Fruit fly (Drosophila melanogaster) whole organism, prepupa: ENCODE measurements around the gene Scr.

Experiments used
- Blimp-1 ChIP-seq: fragments of 200-800 bp; sonication (Bioruptor generic); optimal IDR thresholded peaks from 3 replicates; lab custom pipeline; 2017; ENCODE audit warnings: missing biosample characterization, missing genetic modification characterization, mild to moderate bottlenecking, moderate library complexity, missing genetic modification reagents
- CG10631 ChIP-seq: fragments of 200-800 bp; sonication (Bioruptor generic); optimal IDR thresholded peaks from 2 replicates; lab custom pipeline; 2016; ENCODE audit warnings: missing biosample characterization, missing genetic modification characterization
- CG10669 ChIP-seq: fragments of 200-800 bp; sonication (Bioruptor generic); optimal IDR thresholded peaks from 3 replicates; lab custom pipeline; 2018; ENCODE audit warnings: missing biosample characterization, mild to moderate bottlenecking, missing genetic modification characterization, moderate library complexity
- CG11762 ChIP-seq: fragments of 200-800 bp; sonication (Bioruptor generic); optimal IDR thresholded peaks from 3 replicates; lab custom pipeline; 2016; ENCODE audit warnings: missing biosample characterization, missing genetic modification characterization; ENCODE audit not compliant: insufficient read depth
- CG11902 ChIP-seq: fragments of 200-800 bp; sonication (Bioruptor generic); optimal IDR thresholded peaks from 3 replicates; lab custom pipeline; 2016; ENCODE audit warnings: missing biosample characterization, missing genetic modification characterization
- CG15336 ChIP-seq: fragments of 200-800 bp; sonication (Bioruptor generic); IDR thresholded peaks from 2 replicates; pipeline ENCODE4 v1.3.6; 2022; ENCODE audit warnings: missing biosample characterization, missing genetic modification characterization
- CG1621 ChIP-seq: fragments of 200-800 bp; sonication (Bioruptor generic); optimal IDR thresholded peaks from 3 replicates; lab custom pipeline; 2018; ENCODE audit warnings: missing biosample characterization, mild to moderate bottlenecking, missing genetic modification characterization
- CG16779 ChIP-seq: fragments of 200-800 bp; sonication (Bioruptor generic); optimal IDR thresholded peaks from 3 replicates; lab custom pipeline; 2017; ENCODE audit warnings: missing biosample characterization, mild to moderate bottlenecking, missing genetic modification characterization
- CG3032 ChIP-seq: fragments of 200-800 bp; optimal IDR thresholded peaks from 2 replicates; lab custom pipeline; 2019; ENCODE audit warnings: missing biosample characterization, mild to moderate bottlenecking, missing genetic modification characterization, moderate library complexity
- CG31627 ChIP-seq: fragments of 200-800 bp; sonication (Bioruptor generic); optimal IDR thresholded peaks from 3 replicates; lab custom pipeline; 2016; ENCODE audit warnings: missing biosample characterization, missing genetic modification characterization
- CG3919 ChIP-seq: fragments of 200-800 bp; sonication (Bioruptor generic); optimal IDR thresholded peaks from 3 replicates; lab custom pipeline; 2016; ENCODE audit warnings: missing biosample characterization, missing genetic modification characterization
- CG4318 ChIP-seq: fragments of 200-800 bp; sonication (Bioruptor generic); optimal IDR thresholded peaks from 3 replicates; lab custom pipeline; 2017; ENCODE audit warnings: missing biosample characterization, mild to moderate bottlenecking, missing genetic modification characterization
- CG6163 ChIP-seq: fragments of 200-800 bp; sonication (Bioruptor generic); IDR thresholded peaks from 3 replicates; pipeline ENCODE4 v1.3.6; 2022; ENCODE audit warnings: missing biosample characterization, missing genetic modification characterization
- CG6276 ChIP-seq: fragments of 200-800 bp; sonication (Bioruptor generic); optimal IDR thresholded peaks from 2 replicates; lab custom pipeline; 2017; ENCODE audit warnings: missing biosample characterization, mild to moderate bottlenecking, missing genetic modification characterization
- CG6854 ChIP-seq: fragments of 200-800 bp; sonication (Bioruptor generic); optimal IDR thresholded peaks from 2 replicates; lab custom pipeline; 2017; ENCODE audit warnings: missing biosample characterization, mild to moderate bottlenecking, missing genetic modification characterization
- CG8319 ChIP-seq: fragments of 200-800 bp; sonication (Bioruptor generic); optimal IDR thresholded peaks from 3 replicates; lab custom pipeline; 2016; ENCODE audit warnings: missing biosample characterization, missing genetic modification characterization
- CG8632 ChIP-seq: fragments of 200-800 bp; sonication (Bioruptor generic); optimal IDR thresholded peaks from 3 replicates; lab custom pipeline; 2016; ENCODE audit warnings: missing biosample characterization, missing genetic modification characterization
- CG9139 ChIP-seq: fragments of 200-800 bp; sonication (Bioruptor generic); optimal IDR thresholded peaks from 3 replicates; lab custom pipeline; 2017; ENCODE audit warnings: missing biosample characterization, mild to moderate bottlenecking, missing genetic modification characterization
- Eip75B ChIP-seq: fragments of 200-800 bp; sonication (Bioruptor generic); optimal IDR thresholded peaks from 3 replicates; lab custom pipeline; 2016; ENCODE audit warnings: missing biosample characterization, missing genetic modification characterization
- Eip78C ChIP-seq: fragments of 200-800 bp; sonication (Bioruptor generic); peaks from one replicate; lab custom pipeline; 2016; ENCODE audit warnings: missing biosample characterization, missing genetic modification characterization
- Ets96B ChIP-seq: fragments of 200-800 bp; optimal IDR thresholded peaks from 2 replicates; lab custom pipeline; 2019; ENCODE audit warnings: missing biosample characterization, mild to moderate bottlenecking, missing genetic modification characterization, moderate library complexity
- Gug ChIP-seq: fragments of 200-800 bp; sonication (Bioruptor generic); IDR thresholded peaks from 2 replicates; pipeline ENCODE4 v1.3.6; 2022; ENCODE audit warnings: missing biosample characterization, missing genetic modification characterization
- Hr38 ChIP-seq: sonication (Bioruptor generic); optimal IDR thresholded peaks from 2 replicates; lab custom pipeline; 2016; ENCODE audit warnings: missing biosample characterization, missing genetic modification characterization
- Hr4 ChIP-seq: fragments of 200-800 bp; sonication (Bioruptor generic); optimal IDR thresholded peaks from 3 replicates; lab custom pipeline; 2016; ENCODE audit warnings: missing biosample characterization, missing genetic modification characterization
- Lpt ChIP-seq: fragments of 200-800 bp; sonication (Bioruptor generic); optimal IDR thresholded peaks from 3 replicates; lab custom pipeline; 2016; ENCODE audit warnings: missing biosample characterization, missing genetic modification characterization
- Sox102F ChIP-seq: fragments of 200-800 bp; sonication (Bioruptor generic); optimal IDR thresholded peaks from 2 replicates; lab custom pipeline; 2016; ENCODE audit warnings: missing biosample characterization, mild to moderate bottlenecking, missing genetic modification characterization
- acj6 ChIP-seq: fragments of 200-800 bp; sonication (Bioruptor generic); optimal IDR thresholded peaks from 3 replicates; lab custom pipeline; 2016; ENCODE audit warnings: missing biosample characterization, missing genetic modification characterization
- cyc ChIP-seq: fragments of 200-800 bp; sonication (Bioruptor generic); optimal IDR thresholded peaks from 3 replicates; lab custom pipeline; 2016; ENCODE audit warnings: missing biosample characterization, missing genetic modification characterization
- dac ChIP-seq: fragments of 200-800 bp; sonication (Bioruptor generic); optimal IDR thresholded peaks from 2 replicates; lab custom pipeline; 2017; ENCODE audit warnings: missing biosample characterization, mild to moderate bottlenecking, missing genetic modification characterization
- fd85E ChIP-seq: fragments of 200-800 bp; sonication (Bioruptor generic); optimal IDR thresholded peaks from 3 replicates; lab custom pipeline; 2016; ENCODE audit warnings: missing biosample characterization, missing genetic modification characterization
- fkh ChIP-seq: fragments of 200-800 bp; sonication (Bioruptor generic); optimal IDR thresholded peaks from 3 replicates; lab custom pipeline; 2017; ENCODE audit warnings: missing biosample characterization, mild to moderate bottlenecking, missing genetic modification characterization, moderate library complexity
- lz ChIP-seq: fragments of 200-800 bp; sonication (Bioruptor generic); optimal IDR thresholded peaks from 3 replicates; lab custom pipeline; 2016; ENCODE audit warnings: missing biosample characterization, missing genetic modification characterization
- net ChIP-seq: fragments of 200-800 bp; sonication (Bioruptor generic); optimal IDR thresholded peaks from 3 replicates; lab custom pipeline; 2016; ENCODE audit warnings: missing biosample characterization, missing genetic modification characterization
- pdm3 ChIP-seq: fragments of 200-800 bp; sonication (Bioruptor generic); optimal IDR thresholded peaks from 3 replicates; lab custom pipeline; 2016; ENCODE audit warnings: missing biosample characterization, missing genetic modification characterization
- ss ChIP-seq, 2 experiments: fragments of 200-800 bp; sonication (Bioruptor generic); optimal IDR thresholded peaks; 2 replicates in 1 of 2; 3 replicates in 1 of 2; lab custom pipeline; 2017 to 2018; ENCODE audit warnings: mild to moderate bottlenecking in 2 of 2, missing biosample characterization in 2 of 2, missing genetic modification characterization in 2 of 2, moderate library complexity in 1 of 2
- topi ChIP-seq: fragments of 200-800 bp; sonication (Bioruptor generic); optimal IDR thresholded peaks from 3 replicates; lab custom pipeline; 2016; ENCODE audit warnings: missing biosample characterization, missing genetic modification characterization

Gene Scr

dm6 chr3R:6853002-6853401, 3.2 kb upstream of the Scr start:
- TF ChIP-seq dac (GFP tag; lab: Kevin White, UChicago), result no peak
- no peak for TF ChIP-seq CG3919 (GFP tag; lab: Kevin White, UChicago)
- no peak for TF ChIP-seq CG16779 (tag; lab: Kevin White, UChicago)
- TF ChIP-seq CG4318 (GFP tag; lab: Kevin White, UChicago), result no peak
- TF ChIP-seq lz (GFP tag; lab: Kevin White, UChicago), result no peak
- TF ChIP-seq cyc, result no peak
- TF ChIP-seq CG31627 (GFP tag; lab: Kevin White, UChicago), result no peak
- no peak for TF ChIP-seq CG11902 (GFP tag; lab: Kevin White, UChicago)
- no peak for TF ChIP-seq topi (GFP tag; lab: Kevin White, UChicago)
- no peak for TF ChIP-seq Sox102F (GFP tag; lab: Kevin White, UChicago)
- TF ChIP-seq CG6854 (GFP tag; lab: Kevin White, UChicago), result no peak
- no peak for TF ChIP-seq CG10631 (GFP tag; lab: Kevin White, UChicago)
- no peak for TF ChIP-seq Hr38 (GFP tag; lab: Kevin White, UChicago)
- no peak for TF ChIP-seq Blimp-1 (GFP tag; lab: Kevin White, UChicago)
- no peak for TF ChIP-seq CG1621 (tag; lab: Kevin White, UChicago)
- no peak for TF ChIP-seq Eip75B
- TF ChIP-seq CG8319 (GFP tag; lab: Kevin White, UChicago), result no peak
- no peak for TF ChIP-seq CG8632
- TF ChIP-seq, all 60 proteins: peak for 0

- TF ChIP-seq Gug (GFP tag; lab: Robert Waterston, UW), result no peak
- no peak for TF ChIP-seq CG3032
- peak; percentile 32 for TF ChIP-seq fkh (GFP tag; lab: Kevin White, UChicago)
- TF ChIP-seq CG31627 (GFP tag; lab: Kevin White, UChicago), result no peak
- peak; percentile 3 to 16 for TF ChIP-seq ss (GFP tag; optimal IDR thresholded peaks at IDR 0.05; lab: Kevin White, UChicago)
Measured at dm6 chr3R:6848595-6848994, 1.2 kb downstream of the Scr start.

- TF ChIP-seq CG11762 (GFP tag; lab: Kevin White, UChicago) (no peak), fkh (GFP tag; lab: Kevin White, UChicago) (peak; percentile 65), Ets96B (no peak), CG8319 (GFP tag; lab: Kevin White, UChicago) (no peak)
- TF ChIP-seq, all 60 proteins: peak for 1
Measured at dm6 chr3R:6845477-6846196, 4.1 kb downstream of the Scr start.

- TF ChIP-seq CG16779 (tag; lab: Kevin White, UChicago) (no peak), lz (GFP tag; lab: Kevin White, UChicago) (no peak), acj6 (GFP tag; lab: Kevin White, UChicago) (no peak), CG6163 (GFP tag; lab: Robert Waterston, UW) (no peak), fd85E (GFP tag; lab: Kevin White, UChicago) (no peak), pdm3 (no peak), Lpt (GFP tag; lab: Kevin White, UChicago) (no peak), CG6276 (no peak), CG8319 (GFP tag; lab: Kevin White, UChicago) (no peak), CG15336 (no peak), Hr4 (no peak), net (GFP tag; lab: Kevin White, UChicago) (no peak), Eip78C (GFP tag; lab: Kevin White, UChicago) (no peak), CG9139 (GFP tag; lab: Kevin White, UChicago) (no peak), CG10669 (no peak), topi (GFP tag; lab: Kevin White, UChicago) (no peak)
Measured at dm6 chr3R:6841802-6842201, 8.0 kb downstream of the Scr start.
